Fruit fly (Drosophila melanogaster) whole organism, embryonic: ENCODE data around the gene Tbc1d22.

Experiments
- Atf3 ChIP-seq: fragments of 200-800 bp; sonication (Bioruptor generic); optimal IDR thresholded peaks from 3 replicates; lab custom pipeline; 2016; ENCODE audit warnings: missing biosample characterization, missing genetic modification characterization
- BEAF-32 ChIP-seq: fragments of 200-800 bp; sonication (Bioruptor generic); optimal IDR thresholded peaks from 3 replicates; lab custom pipeline; 2017; ENCODE audit warnings: missing biosample characterization, missing genetic modification characterization, mild to moderate bottlenecking, moderate library complexity, missing genetic modification reagents
- CG10209 ChIP-seq: fragments of 200-800 bp; sonication (Bioruptor generic); optimal IDR thresholded peaks from 3 replicates; lab custom pipeline; 2017; ENCODE audit warnings: missing biosample characterization, mild to moderate bottlenecking, missing genetic modification characterization, missing genetic modification reagents
- CG10321 ChIP-seq: fragments of 200-800 bp; sonication (Bioruptor generic); IDR thresholded peaks from 2 replicates; pipeline ENCODE4 v1.3.6; 2022; ENCODE audit warnings: missing biosample characterization, missing genetic modification characterization
- CG10431 ChIP-seq: fragments of 200-800 bp; sonication (Bioruptor generic); optimal IDR thresholded peaks from 3 replicates; lab custom pipeline; 2018; ENCODE audit warnings: missing biosample characterization, mild to moderate bottlenecking, missing genetic modification characterization
- CG10654 ChIP-seq: fragments of 200-800 bp; sonication (Bioruptor generic); optimal IDR thresholded peaks from 2 replicates; lab custom pipeline; 2016; ENCODE audit warnings: missing biosample characterization, missing genetic modification characterization
- CG12155 ChIP-seq: fragments of 200-800 bp; sonication (Bioruptor generic); optimal IDR thresholded peaks from 3 replicates; lab custom pipeline; 2016; ENCODE audit warnings: missing biosample characterization, missing genetic modification characterization
- CG12391 ChIP-seq: fragments of 200-800 bp; sonication (Bioruptor generic); optimal IDR thresholded peaks from 3 replicates; lab custom pipeline; 2018; ENCODE audit warnings: missing biosample characterization, mild to moderate bottlenecking, missing genetic modification characterization, moderate library complexity
- CG12769 ChIP-seq: fragments of 200-800 bp; sonication (Bioruptor generic); optimal IDR thresholded peaks from 2 replicates; lab custom pipeline; 2019; ENCODE audit warnings: missing biosample characterization, mild to moderate bottlenecking, missing genetic modification characterization, moderate library complexity
- CG13424 ChIP-seq: fragments of 200-800 bp; sonication (Bioruptor generic); optimal IDR thresholded peaks from 2 replicates; lab custom pipeline; 2019; ENCODE audit warnings: missing biosample characterization, mild to moderate bottlenecking, missing genetic modification characterization, moderate library complexity
- CG14441 ChIP-seq: fragments of 200-800 bp; sonication (Bioruptor generic); IDR thresholded peaks from 2 replicates; pipeline ENCODE4 v1.3.6; 2022; ENCODE audit warnings: missing biosample characterization, missing genetic modification characterization
- CG14860 ChIP-seq: fragments of 200-800 bp; sonication (Bioruptor generic); IDR thresholded peaks from 3 replicates; pipeline ENCODE4 v1.3.6; 2022; ENCODE audit warnings: missing biosample characterization, missing genetic modification characterization; ENCODE audit not compliant: partially characterized antibody
- CG14965 ChIP-seq: fragments of 200-800 bp; sonication (Bioruptor generic); optimal IDR thresholded peaks from 2 replicates; lab custom pipeline; 2016; ENCODE audit warnings: missing biosample characterization, missing genetic modification characterization, borderline replicate concordance
- CG1603 ChIP-seq: fragments of 200-800 bp; sonication (Bioruptor generic); optimal IDR thresholded peaks from 2 replicates; lab custom pipeline; 2019; ENCODE audit warnings: missing biosample characterization, mild to moderate bottlenecking, missing genetic modification characterization, moderate library complexity
- CG17186 ChIP-seq: fragments of 200-800 bp; sonication (Bioruptor generic); optimal IDR thresholded peaks from 3 replicates; lab custom pipeline; 2017; ENCODE audit warnings: missing biosample characterization, missing genetic modification reagents, missing genetic modification characterization
- CG1832 ChIP-seq: fragments of 200-800 bp; sonication (Bioruptor generic); optimal IDR thresholded peaks from 2 replicates; lab custom pipeline; 2017; ENCODE audit warnings: missing biosample characterization, mild to moderate bottlenecking, missing genetic modification characterization, inconsistent platforms
- CG30403 ChIP-seq: fragments of 200-800 bp; sonication (Bioruptor generic); optimal IDR thresholded peaks from 3 replicates; lab custom pipeline; 2016; ENCODE audit warnings: missing biosample characterization, missing genetic modification characterization
- CG32767 ChIP-seq: fragments of 200-800 bp; sonication (Bioruptor generic); IDR thresholded peaks from 2 replicates; pipeline ENCODE4 v1.3.6; 2022; ENCODE audit warnings: missing biosample characterization, missing genetic modification characterization
- CG3995 ChIP-seq: fragments of 200-800 bp; sonication (Bioruptor generic); optimal IDR thresholded peaks from 3 replicates; lab custom pipeline; 2016; ENCODE audit warnings: missing biosample characterization, missing genetic modification characterization
- CG4404 ChIP-seq: fragments of 200-800 bp; sonication (Bioruptor generic); IDR thresholded peaks from 2 replicates; pipeline ENCODE4 v1.3.6; 2022; ENCODE audit warnings: missing biosample characterization, missing genetic modification characterization
- CG4854 ChIP-seq: fragments of 200-800 bp; sonication (Bioruptor generic); optimal IDR thresholded peaks from 2 replicates; lab custom pipeline; 2016; ENCODE audit warnings: missing biosample characterization, missing genetic modification characterization, inconsistent platforms
- CG9817 ChIP-seq: fragments of 200-800 bp; sonication (Bioruptor generic); optimal IDR thresholded peaks from 2 replicates; lab custom pipeline; 2018; ENCODE audit warnings: missing biosample characterization, mild to moderate bottlenecking, missing genetic modification characterization, moderate library complexity
- CHES-1-like ChIP-seq: fragments of 200-800 bp; sonication (Bioruptor generic); optimal IDR thresholded peaks from 2 replicates; lab custom pipeline; 2016; ENCODE audit warnings: missing biosample characterization, missing genetic modification characterization
- Dad ChIP-seq: fragments of 200-800 bp; sonication (Bioruptor generic); optimal IDR thresholded peaks from 3 replicates; lab custom pipeline; 2016; ENCODE audit warnings: missing biosample characterization, missing genetic modification characterization
- Hmr ChIP-seq: fragments of 200-800 bp; sonication (Bioruptor generic); optimal IDR thresholded peaks from 3 replicates; lab custom pipeline; 2017; ENCODE audit warnings: mild to moderate bottlenecking, missing biosample characterization, missing genetic modification reagents, missing genetic modification characterization
- Hmx ChIP-seq: fragments of 200-800 bp; sonication (Bioruptor generic); optimal IDR thresholded peaks from 2 replicates; lab custom pipeline; 2016; ENCODE audit warnings: missing biosample characterization, missing genetic modification characterization
- Nf-YC ChIP-seq: fragments of 200-800 bp; optimal IDR thresholded peaks from 3 replicates; lab custom pipeline; 2019; ENCODE audit warnings: missing biosample characterization, mild to moderate bottlenecking, missing genetic modification characterization, moderate library complexity
- Rx ChIP-seq: fragments of 200-800 bp; sonication (Bioruptor generic); IDR thresholded peaks from 2 replicates; pipeline ENCODE4 v1.3.6; 2022; ENCODE audit warnings: missing biosample characterization, missing genetic modification characterization
- Scr ChIP-seq: fragments of 200-800 bp; sonication (Bioruptor generic); IDR thresholded peaks from 2 replicates; pipeline ENCODE4 v1.3.6; 2022; ENCODE audit warnings: missing biosample characterization, missing genetic modification characterization; ENCODE audit not compliant: partially characterized antibody
- Side ChIP-seq: fragments of 200-800 bp; sonication (Bioruptor generic); optimal IDR thresholded peaks from 2 replicates; lab custom pipeline; 2016; ENCODE audit warnings: missing biosample characterization, missing genetic modification characterization
- al ChIP-seq: fragments of 200-800 bp; sonication (Bioruptor generic); IDR thresholded peaks from 2 replicates; pipeline ENCODE4 v1.3.6; 2022; ENCODE audit warnings: missing biosample characterization, missing genetic modification characterization
- ato ChIP-seq: fragments of 200-800 bp; sonication (Bioruptor generic); IDR thresholded peaks from 2 replicates; pipeline ENCODE4 v1.3.6; 2022; ENCODE audit warnings: missing biosample characterization, missing genetic modification characterization; ENCODE audit not compliant: partially characterized antibody
- bcd ChIP-seq: fragments of 200-800 bp; sonication (Bioruptor generic); optimal IDR thresholded peaks from 2 replicates; lab custom pipeline; 2017; ENCODE audit warnings: missing biosample characterization, mild to moderate bottlenecking, missing genetic modification characterization
- bigmax ChIP-seq: fragments of 200-800 bp; sonication (Bioruptor generic); optimal IDR thresholded peaks from 2 replicates; lab custom pipeline; 2018; ENCODE audit warnings: missing biosample characterization, mild to moderate bottlenecking, missing genetic modification characterization
- dysf ChIP-seq: fragments of 200-800 bp; sonication (Bioruptor generic); IDR thresholded peaks from 3 replicates; pipeline ENCODE4 v1.3.6; 2022; ENCODE audit warnings: missing biosample characterization, missing genetic modification characterization
- fd102C ChIP-seq: fragments of 200-800 bp; sonication (Bioruptor generic); optimal IDR thresholded peaks from 2 replicates; lab custom pipeline; 2018; ENCODE audit warnings: missing biosample characterization, mild to moderate bottlenecking, missing genetic modification characterization, moderate library complexity
- gsb-n ChIP-seq: fragments of 200-800 bp; sonication (Bioruptor generic); optimal IDR thresholded peaks from 3 replicates; lab custom pipeline; 2018; ENCODE audit warnings: missing biosample characterization, mild to moderate bottlenecking, missing genetic modification characterization
- knrl ChIP-seq: fragments of 200-800 bp; sonication (Bioruptor generic); IDR thresholded peaks from 3 replicates; pipeline ENCODE4 v1.3.6; 2022; ENCODE audit warnings: missing biosample characterization, missing genetic modification characterization; ENCODE audit not compliant: partially characterized antibody
- luna ChIP-seq: fragments of 200-800 bp; sonication (Bioruptor generic); optimal IDR thresholded peaks from 2 replicates; lab custom pipeline; 2016; ENCODE audit warnings: missing biosample characterization, missing genetic modification characterization
- maf-S ChIP-seq: fragments of 200-800 bp; sonication (Bioruptor generic); optimal IDR thresholded peaks from 2 replicates; lab custom pipeline; 2016; ENCODE audit warnings: missing biosample characterization, missing genetic modification characterization
- nerfin-1 ChIP-seq: fragments of 200-800 bp; sonication (Bioruptor generic); optimal IDR thresholded peaks from 3 replicates; lab custom pipeline; 2019; ENCODE audit warnings: missing biosample characterization, mild to moderate bottlenecking, missing genetic modification characterization, moderate library complexity
- oc ChIP-seq: fragments of 200-800 bp; sonication (Bioruptor generic); optimal IDR thresholded peaks from 2 replicates; lab custom pipeline; 2018; ENCODE audit warnings: missing biosample characterization, mild to moderate bottlenecking, missing genetic modification characterization, moderate library complexity
- p53 ChIP-seq: fragments of 200-800 bp; sonication (Bioruptor generic); optimal IDR thresholded peaks from 2 replicates; lab custom pipeline; 2016; ENCODE audit warnings: missing biosample characterization, missing genetic modification characterization
- pita ChIP-seq: fragments of 200-800 bp; sonication (Bioruptor generic); optimal IDR thresholded peaks from 2 replicates; lab custom pipeline; 2017; ENCODE audit warnings: missing biosample characterization, mild to moderate bottlenecking, missing genetic modification characterization
- repo ChIP-seq: fragments of 200-800 bp; sonication (Bioruptor generic); optimal IDR thresholded peaks from 2 replicates; lab custom pipeline; 2016; ENCODE audit warnings: missing biosample characterization, missing genetic modification characterization
- row ChIP-seq: fragments of 200-800 bp; sonication (Bioruptor generic); IDR thresholded peaks from 3 replicates; pipeline ENCODE4 v1.3.6; 2022; ENCODE audit warnings: missing biosample characterization, missing genetic modification characterization
- sima ChIP-seq: fragments of 200-800 bp; sonication (Bioruptor generic); optimal IDR thresholded peaks from 2 replicates; lab custom pipeline; 2016; ENCODE audit warnings: missing biosample characterization, missing genetic modification characterization
- slp2 ChIP-seq: fragments of 200-800 bp; sonication (Bioruptor generic); optimal IDR thresholded peaks from 2 replicates; lab custom pipeline; 2016; ENCODE audit warnings: missing biosample characterization, missing genetic modification characterization
- sob ChIP-seq: fragments of 200-800 bp; sonication (Bioruptor generic); IDR thresholded peaks from 2 replicates; pipeline ENCODE4 v1.3.6; 2022; ENCODE audit warnings: missing biosample characterization, missing genetic modification characterization
- tna ChIP-seq: fragments of 200-800 bp; sonication (Bioruptor generic); IDR thresholded peaks from 2 replicates; pipeline ENCODE4 v1.3.6; 2022; ENCODE audit warnings: missing biosample characterization, missing genetic modification characterization; ENCODE audit not compliant: partially characterized antibody
- vnd ChIP-seq: fragments of 200-800 bp; sonication (Bioruptor generic); IDR thresholded peaks from 3 replicates; pipeline ENCODE4 v1.3.6; 2022; ENCODE audit warnings: missing biosample characterization, missing genetic modification characterization; ENCODE audit not compliant: partially characterized antibody

Gene Tbc1d22

DNA sequence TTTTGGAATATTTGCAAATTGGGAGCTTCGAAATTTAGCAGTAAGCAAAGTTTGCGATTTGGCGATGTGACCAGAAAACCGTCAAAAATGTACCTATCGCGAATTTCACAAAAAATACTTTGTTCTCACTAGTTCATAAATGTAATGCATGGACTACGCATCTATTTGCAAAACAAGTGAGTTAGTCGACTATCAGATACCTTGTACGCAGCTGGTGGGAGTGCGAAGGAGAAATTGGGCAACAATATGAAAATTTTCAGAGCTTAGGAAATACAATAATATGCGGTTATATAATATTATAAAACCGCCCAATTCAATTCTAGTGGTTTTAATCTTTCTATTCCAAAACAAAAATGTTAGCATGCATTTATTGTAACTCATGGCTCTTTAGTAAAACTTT, 16.8 kb downstream of the Tbc1d22 start, which contains the start of gene Bdbt (continued):
- peak; percentile 54; the same call in 2 of the 3 replicates for TF ChIP-seq knrl (GFP tag; lab: Robert Waterston, UW)
- TF ChIP-seq sob (GFP tag; lab: Robert Waterston, UW) = peak; percentile 59; the same call in 1 of the 2 replicates
- no peak for TF ChIP-seq sima
- peak; percentile 16 for TF ChIP-seq CG17186 (GFP tag; lab: Kevin White, UChicago)
- TF ChIP-seq repo (GFP tag; lab: Kevin White, UChicago) = no peak
- TF ChIP-seq dysf (GFP tag; lab: Robert Waterston, UW) = peak; percentile 32; the same call in 1 of the 3 replicates
- TF ChIP-seq CG12155 = peak; percentile 21
- no peak for TF ChIP-seq Hmx (GFP tag; lab: Kevin White, UChicago)
- TF ChIP-seq Atf3 (GFP tag; lab: Kevin White, UChicago) = no peak
- no peak for TF ChIP-seq gsb-n (tag; lab: Kevin White, UChicago)
- TF ChIP-seq Dad (GFP tag; lab: Kevin White, UChicago) = peak; percentile 14
- no peak for TF ChIP-seq maf-S
- TF ChIP-seq tna (GFP tag; lab: Robert Waterston, UW) = peak; percentile 95
- TF ChIP-seq row (GFP tag; lab: Robert Waterston, UW) = peak; percentile 77
- TF ChIP-seq CG14860 = peak; percentile 91
- TF ChIP-seq CG30403 (GFP tag; lab: Kevin White, UChicago) = peak; percentile 39
- no peak for TF ChIP-seq CG32767 (GFP tag; lab: Robert Waterston, UW)
- TF ChIP-seq CG10654 = peak; percentile 11
- no peak for TF ChIP-seq Rx (GFP tag; lab: Robert Waterston, UW)
- TF ChIP-seq CG13424 (tag; lab: Kevin White, UChicago) = peak; percentile 5
- TF ChIP-seq luna (GFP tag; lab: Kevin White, UChicago) = no peak
- no peak for TF ChIP-seq slp2 (GFP tag; lab: Kevin White, UChicago)
- TF ChIP-seq CG4854 (GFP tag; lab: Kevin White, UChicago) = no peak
- no peak for TF ChIP-seq CG1603
- TF ChIP-seq ato (GFP tag; lab: Robert Waterston, UW) = peak; percentile 81
- no peak for TF ChIP-seq fd102C
- TF ChIP-seq CG10431 (GFP tag; lab: Kevin White, UChicago) = no peak
- peak; percentile 49; the same call in 1 of the 2 replicates for TF ChIP-seq CG14441 (GFP tag; lab: Robert Waterston, UW)
- TF ChIP-seq CG10209 (GFP tag; lab: Kevin White, UChicago) = no peak
- TF ChIP-seq CG1832 = no peak
- TF ChIP-seq CHES-1-like (GFP tag; lab: Kevin White, UChicago) = no peak
- TF ChIP-seq CG9817 (tag; lab: Kevin White, UChicago) = no peak
- no peak for TF ChIP-seq pita (GFP tag; lab: Kevin White, UChicago)
- TF ChIP-seq bcd = peak; percentile 43
- no peak for TF ChIP-seq CG12391
- TF ChIP-seq CG3995 (GFP tag; lab: Kevin White, UChicago) = no peak
- no peak for TF ChIP-seq Hmr (GFP tag; lab: Kevin White, UChicago)
- TF ChIP-seq p53 (GFP tag; lab: Kevin White, UChicago) = no peak
- no peak for TF ChIP-seq al (GFP tag; lab: Robert Waterston, UW)
- TF ChIP-seq vnd (GFP tag; lab: Robert Waterston, UW) = peak; percentile 84
- TF ChIP-seq Scr (GFP tag; lab: Robert Waterston, UW) = peak; percentile 68; the same call in 1 of the 2 replicates
- TF ChIP-seq BEAF-32 (GFP tag; lab: Kevin White, UChicago) = peak; percentile 25
- TF ChIP-seq oc (tag; lab: Kevin White, UChicago) = no peak
- TF ChIP-seq Nf-YC = no peak
- TF ChIP-seq CG4404 (GFP tag; lab: Robert Waterston, UW) = no peak
- no peak for TF ChIP-seq nerfin-1 (tag; lab: Kevin White, UChicago)
- TF ChIP-seq Side (GFP tag; lab: Kevin White, UChicago) = peak; percentile 10
- no peak for TF ChIP-seq CG10321 (GFP tag; lab: Robert Waterston, UW)
- TF ChIP-seq CG12769 (tag; lab: Kevin White, UChicago) = no peak
- no peak for TF ChIP-seq bigmax (GFP tag; lab: Kevin White, UChicago)
- no peak for TF ChIP-seq CG14965 (GFP tag; lab: Kevin White, UChicago)
